Worm (Caenorhabditis elegans) whole organism, L1 larva: Measurements from ENCODE around the gene srx-74.

Experiments used
- aha-1 ChIP-seq: fragments of 150-350 bp; optimal IDR thresholded peaks from 2 replicates; lab custom pipeline; 2014; ENCODE audit warnings: missing biosample characterization, missing genetic modification characterization
- aly-2 ChIP-seq: fragments of 150-350 bp; optimal IDR thresholded peaks from 2 replicates; lab custom pipeline; 2014; ENCODE audit warnings: missing biosample characterization, missing genetic modification characterization
- ceh-82 ChIP-seq, 3 experiments: fragments of 150-350 bp in 1 of 3; sonication (generic microtip) in 2 of 3; optimal IDR thresholded peaks; 2 replicates each; lab custom pipeline; 2014 to 2017; ENCODE audit warnings: missing biosample characterization in 3 of 3, missing genetic modification characterization in 3 of 3
- dsc-1 ChIP-seq: sonication (generic microtip); optimal IDR thresholded peaks from 2 replicates; lab custom pipeline; 2016; ENCODE audit warnings: mild to moderate bottlenecking, missing genetic modification characterization, missing compliant biosample characterization
- efl-1 ChIP-seq, 4 experiments: fragments of 150-350 bp; optimal IDR thresholded peaks in 3 of 4; peaks in 1 of 4; 1 replicate in 1 of 4; 2 replicates in 3 of 4; lab custom pipeline; 2014; ENCODE audit warnings: missing biosample characterization in 2 of 4, missing genetic modification characterization in 2 of 4, missing genetic modification reagents in 2 of 4
- elt-3 ChIP-seq, 6 experiments: fragments of 150-350 bp in 1 of 6; sonication (generic microtip); optimal IDR thresholded peaks; 2 replicates each; lab custom pipeline; 2017 to 2018; ENCODE audit warnings: missing biosample characterization in 6 of 6, missing genetic modification characterization in 6 of 6, inconsistent platforms in 1 of 6
- jun-1 ChIP-seq: fragments of 150-350 bp; optimal IDR thresholded peaks from 2 replicates; lab custom pipeline; 2014; ENCODE audit warnings: missing biosample characterization, missing genetic modification reagents, missing genetic modification characterization
- lin-13 ChIP-seq: fragments of 150-350 bp; optimal IDR thresholded peaks from 2 replicates; lab custom pipeline; 2014; ENCODE audit warnings: missing biosample characterization, missing genetic modification reagents, missing genetic modification characterization
- lsy-2 ChIP-seq, 2 experiments: fragments of 150-350 bp; optimal IDR thresholded peaks; 2 replicates each; lab custom pipeline; 2014; ENCODE audit warnings: missing biosample characterization in 2 of 2, missing genetic modification characterization in 2 of 2
- mef-2 ChIP-seq: fragments of 150-350 bp; optimal IDR thresholded peaks from 2 replicates; lab custom pipeline; 2014; ENCODE audit warnings: missing biosample characterization, missing genetic modification characterization
- nhr-237 ChIP-seq: fragments of 150-350 bp; optimal IDR thresholded peaks from 2 replicates; lab custom pipeline; 2014; ENCODE audit warnings: missing biosample characterization, missing genetic modification characterization
- snpc-4 ChIP-seq: fragments of 150-350 bp; optimal IDR thresholded peaks from 2 replicates; lab custom pipeline; 2014; ENCODE audit warnings: missing biosample characterization, missing genetic modification characterization
- snu-23 ChIP-seq: sonication (generic microtip); optimal IDR thresholded peaks from 2 replicates; lab custom pipeline; 2016; ENCODE audit warnings: missing genetic modification characterization, missing compliant biosample characterization
- tbx-2 ChIP-seq: sonication (generic microtip); optimal IDR thresholded peaks from 2 replicates; lab custom pipeline; 2016; ENCODE audit warnings: missing genetic modification characterization, missing compliant biosample characterization

DNA sequence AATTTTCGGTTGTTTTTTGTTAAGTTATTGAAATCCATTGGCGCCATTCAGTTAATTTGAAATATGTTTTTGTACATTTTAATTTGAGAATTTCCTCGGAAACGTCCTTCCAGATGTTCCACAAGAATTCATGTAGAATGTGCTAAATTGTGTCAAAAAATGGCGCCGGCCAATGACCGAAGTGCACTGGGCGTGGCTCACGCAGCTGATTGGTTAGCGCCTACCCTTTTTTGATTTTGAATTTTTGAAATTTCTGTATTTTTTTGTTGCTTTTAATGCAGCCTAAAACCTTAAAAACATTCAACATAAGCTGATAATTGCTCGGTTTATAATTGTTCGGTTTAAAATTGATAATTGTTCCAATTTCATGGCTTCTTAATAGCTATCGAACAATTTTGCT lies 14.5 kb upstream of the srx-74 start:
- TF ChIP-seq mef-2 (tag; lab: Kevin White, UChicago) (no peak), lin-13 (no peak), aha-1 (tag; lab: Kevin White, UChicago) (no peak), nhr-237 (tag; lab: Kevin White, UChicago) (no peak), dsc-1 (tag; lab: Kevin White, UChicago) (no peak), aly-2 (no peak), ceh-82 (tag; optimal IDR thresholded peaks at IDR 0.05; lab: Kevin White, UChicago) (no peak), efl-1 (optimal IDR thresholded peaks at IDR 0.05; lab: Kevin White, UChicago) (no peak), efl-1 (GFP tag; optimal IDR thresholded peaks at IDR 0.05 in 1 of 2; lab: Kevin White, UChicago) (no peak), snu-23 (GFP tag; lab: Kevin White, UChicago) (no peak), elt-3 (tag; optimal IDR thresholded peaks at IDR 0.05; lab: Kevin White, UChicago) (no peak), lsy-2 (tag; optimal IDR thresholded peaks at IDR 0.05; lab: Kevin White, UChicago) (no peak), snpc-4 (no peak), jun-1 (tag; lab: Kevin White, UChicago) (no peak), tbx-2 (tag; lab: Kevin White, UChicago) (no peak)
